Worm (Caenorhabditis elegans) whole organism, early embryonic: ENCODE data around the gene Y59H11AM.1.

ENCODE experiments used
- ama-1 ChIP-seq: fragments of 150-350 bp; optimal IDR thresholded peaks from 2 replicates; lab custom pipeline; 2014
- hmg-4 ChIP-seq: fragments of 200-800 bp; sonication (Bioruptor generic); optimal IDR thresholded peaks from 2 replicates; lab custom pipeline; 2018; ENCODE audit warnings: mild to moderate bottlenecking, missing genetic modification characterization, missing compliant biosample characterization

ce11 chrIV:8534997-8535414 lies 36.2 kb upstream of the Y59H11AM.1 start:
- TF ChIP-seq hmg-4 (GFP tag; lab: Kevin White, UChicago) (no peak), ama-1 (lab: Kevin White, UChicago) (no peak)
